Fruit fly (Drosophila melanogaster) whole organism, embryonic: Measurements from ENCODE around the gene vkg.
A peak's percentile ranks its signal among the peaks of the same experiment; 100 is the strongest.

Source experiments
- Bgb ChIP-seq: fragments of 200-800 bp; sonication (Bioruptor generic); IDR thresholded peaks from 2 replicates; pipeline ENCODE4 v1.3.6; 2022; ENCODE audit warnings: missing biosample characterization, missing genetic modification characterization; ENCODE audit not compliant: partially characterized antibody
- CG10267 ChIP-seq: fragments of 200-800 bp; sonication (Bioruptor generic); optimal IDR thresholded peaks from 2 replicates; lab custom pipeline; 2018; ENCODE audit warnings: missing biosample characterization, mild to moderate bottlenecking, missing genetic modification characterization, moderate library complexity
- CG10654 ChIP-seq: fragments of 200-800 bp; sonication (Bioruptor generic); optimal IDR thresholded peaks from 2 replicates; lab custom pipeline; 2016; ENCODE audit warnings: missing biosample characterization, missing genetic modification characterization
- CG11093 ChIP-seq: fragments of 200-800 bp; sonication (Bioruptor generic); IDR thresholded peaks from 3 replicates; pipeline ENCODE4 v1.3.6; 2022; ENCODE audit warnings: missing biosample characterization, missing genetic modification characterization
- CG12104 ChIP-seq: fragments of 200-800 bp; sonication (Bioruptor generic); optimal IDR thresholded peaks from 3 replicates; lab custom pipeline; 2016; ENCODE audit warnings: missing biosample characterization, missing genetic modification characterization
- CG12219 ChIP-seq: fragments of 200-800 bp; sonication (Bioruptor generic); optimal IDR thresholded peaks from 3 replicates; lab custom pipeline; 2018; ENCODE audit warnings: missing biosample characterization, mild to moderate bottlenecking, missing genetic modification characterization
- CG12769 ChIP-seq: fragments of 200-800 bp; sonication (Bioruptor generic); optimal IDR thresholded peaks from 2 replicates; lab custom pipeline; 2019; ENCODE audit warnings: missing biosample characterization, mild to moderate bottlenecking, missing genetic modification characterization, moderate library complexity
- CG13287 ChIP-seq: fragments of 200-800 bp; sonication (Bioruptor generic); IDR thresholded peaks from 2 replicates; pipeline ENCODE4 v1.3.6; 2022; ENCODE audit warnings: missing biosample characterization, missing genetic modification characterization; ENCODE audit not compliant: partially characterized antibody
- CG13624 ChIP-seq: fragments of 200-800 bp; sonication (Bioruptor generic); optimal IDR thresholded peaks from 2 replicates; lab custom pipeline; 2016; ENCODE audit warnings: missing biosample characterization, missing genetic modification characterization
- CG13894 ChIP-seq: fragments of 200-800 bp; sonication (Bioruptor generic); optimal IDR thresholded peaks from 3 replicates; lab custom pipeline; 2018; ENCODE audit warnings: missing biosample characterization, mild to moderate bottlenecking, missing genetic modification characterization, moderate library complexity
- CG15269 ChIP-seq: fragments of 200-800 bp; sonication (Bioruptor generic); optimal IDR thresholded peaks from 2 replicates; lab custom pipeline; 2018; ENCODE audit warnings: missing biosample characterization, mild to moderate bottlenecking, missing genetic modification characterization, moderate library complexity
- CG17385 ChIP-seq: fragments of 200-800 bp; sonication (Bioruptor generic); optimal IDR thresholded peaks from 3 replicates; lab custom pipeline; 2018; ENCODE audit warnings: missing biosample characterization, mild to moderate bottlenecking, missing genetic modification characterization
- CG18599 ChIP-seq: fragments of 200-800 bp; sonication (Bioruptor generic); optimal IDR thresholded peaks from 3 replicates; lab custom pipeline; 2017; ENCODE audit warnings: missing biosample characterization, missing genetic modification characterization, mild to moderate bottlenecking, moderate library complexity, missing genetic modification reagents
- CG18764 ChIP-seq: fragments of 200-800 bp; sonication (Bioruptor generic); optimal IDR thresholded peaks from 3 replicates; lab custom pipeline; 2016; ENCODE audit warnings: missing biosample characterization, missing genetic modification characterization
- CG3163 ChIP-seq: fragments of 200-800 bp; sonication (Bioruptor generic); optimal IDR thresholded peaks from 3 replicates; lab custom pipeline; 2016; ENCODE audit warnings: missing biosample characterization, missing genetic modification characterization
- CG34376 ChIP-seq: fragments of 200-800 bp; sonication (Bioruptor generic); optimal IDR thresholded peaks from 2 replicates; lab custom pipeline; 2018; ENCODE audit warnings: missing biosample characterization, mild to moderate bottlenecking, missing genetic modification characterization
- CG3847 ChIP-seq: fragments of 200-800 bp; sonication (Bioruptor generic); IDR thresholded peaks from 2 replicates; pipeline ENCODE4 v1.3.6; 2022; ENCODE audit warnings: missing biosample characterization, missing genetic modification characterization
- CG4707 ChIP-seq: fragments of 200-800 bp; sonication (Bioruptor generic); optimal IDR thresholded peaks from 2 replicates; lab custom pipeline; 2018; ENCODE audit warnings: missing biosample characterization, mild to moderate bottlenecking, missing genetic modification characterization, moderate library complexity
- CG5180 ChIP-seq: fragments of 200-800 bp; sonication (Bioruptor generic); optimal IDR thresholded peaks from 3 replicates; lab custom pipeline; 2017; ENCODE audit warnings: missing biosample characterization, missing genetic modification characterization, mild to moderate bottlenecking, moderate library complexity, missing genetic modification reagents
- CG7928 ChIP-seq: fragments of 200-800 bp; sonication (Bioruptor generic); optimal IDR thresholded peaks from 2 replicates; lab custom pipeline; 2017; ENCODE audit warnings: missing biosample characterization, mild to moderate bottlenecking, missing genetic modification characterization
- CG8290 ChIP-seq, 3 experiments: fragments of 200-800 bp; sonication (Bioruptor generic); optimal IDR thresholded peaks; 2 replicates each; lab custom pipeline; 2016 to 2019; ENCODE audit warnings: missing biosample characterization in 3 of 3, missing genetic modification characterization in 3 of 3, mild to moderate bottlenecking in 2 of 3, moderate library complexity in 1 of 3
- Drgx ChIP-seq: fragments of 200-800 bp; sonication (Bioruptor generic); IDR thresholded peaks from 2 replicates; pipeline ENCODE4 v1.3.6; 2022; ENCODE audit warnings: missing biosample characterization, missing genetic modification characterization
- Fer1 ChIP-seq: fragments of 200-800 bp; sonication (Bioruptor generic); optimal IDR thresholded peaks from 2 replicates; lab custom pipeline; 2017; ENCODE audit warnings: missing biosample characterization, mild to moderate bottlenecking, missing genetic modification characterization
- MBD-R2 ChIP-seq: fragments of 200-800 bp; sonication (Bioruptor generic); IDR thresholded peaks from 2 replicates; pipeline ENCODE4 v1.3.6; 2022; ENCODE audit warnings: missing biosample characterization, missing genetic modification characterization
- Med ChIP-seq: fragments of 200-800 bp; sonication (Bioruptor generic); peaks from one replicate; lab custom pipeline; 2016; ENCODE audit warnings: missing biosample characterization, missing genetic modification characterization, mild to moderate bottlenecking, inconsistent platforms, moderate library complexity
- Neu2 ChIP-seq: fragments of 200-800 bp; sonication (Bioruptor generic); optimal IDR thresholded peaks from 3 replicates; lab custom pipeline; 2016; ENCODE audit warnings: missing biosample characterization, missing genetic modification characterization, borderline replicate concordance
- Nf-YB ChIP-seq: fragments of 200-800 bp; sonication (Bioruptor generic); optimal IDR thresholded peaks from 3 replicates; lab custom pipeline; 2019; ENCODE audit warnings: missing biosample characterization, mild to moderate bottlenecking, missing genetic modification characterization, moderate library complexity
- Sin3A ChIP-seq: fragments of >200 bp; optimal IDR thresholded peaks from 2 replicates; lab custom pipeline; 2018
- TFAM ChIP-seq: fragments of 200-800 bp; sonication (Bioruptor generic); optimal IDR thresholded peaks from 2 replicates; lab custom pipeline; 2017; ENCODE audit warnings: missing biosample characterization, missing genetic modification characterization, inconsistent platforms
- ash1 ChIP-seq: fragments of 200-800 bp; sonication (Bioruptor generic); optimal IDR thresholded peaks from 2 replicates; lab custom pipeline; 2018; ENCODE audit warnings: missing biosample characterization, mild to moderate bottlenecking, missing genetic modification characterization
- bbx ChIP-seq: fragments of 200-800 bp; sonication (Bioruptor generic); IDR thresholded peaks from 2 replicates; pipeline ENCODE4 v1.3.6; 2022; ENCODE audit warnings: missing biosample characterization, missing genetic modification characterization; ENCODE audit not compliant: partially characterized antibody
- caup ChIP-seq: fragments of 200-800 bp; sonication (Bioruptor generic); optimal IDR thresholded peaks from 3 replicates; lab custom pipeline; 2017; ENCODE audit warnings: missing biosample characterization, mild to moderate bottlenecking, missing genetic modification characterization, moderate library complexity; ENCODE audit not compliant: severe bottlenecking
- ci ChIP-seq: fragments of 200-800 bp; sonication (Bioruptor generic); IDR thresholded peaks from 3 replicates; pipeline ENCODE4 v1.3.6; 2022; ENCODE audit warnings: missing biosample characterization, missing genetic modification characterization
- dan ChIP-seq: fragments of 200-800 bp; sonication (Bioruptor generic); IDR thresholded peaks from 2 replicates; pipeline ENCODE4 v1.3.6; 2022; ENCODE audit warnings: missing biosample characterization, missing genetic modification characterization
- eyg ChIP-seq: fragments of 200-800 bp; sonication (Bioruptor generic); optimal IDR thresholded peaks from 3 replicates; lab custom pipeline; 2016; ENCODE audit warnings: missing biosample characterization, missing genetic modification characterization
- ftz-f1 ChIP-seq: fragments of 200-800 bp; sonication (Bioruptor generic); optimal IDR thresholded peaks from 2 replicates; lab custom pipeline; 2016; ENCODE audit warnings: missing biosample characterization, missing genetic modification characterization
- gt ChIP-seq: fragments of 200-800 bp; sonication (Bioruptor generic); IDR thresholded peaks from 2 replicates; pipeline ENCODE4 v1.3.6; 2022; ENCODE audit warnings: missing biosample characterization, missing genetic modification characterization
- hbn ChIP-seq: fragments of 200-800 bp; sonication (Bioruptor generic); IDR thresholded peaks from 2 replicates; pipeline ENCODE4 v1.3.6; 2022; ENCODE audit warnings: missing biosample characterization, missing genetic modification characterization; ENCODE audit not compliant: partially characterized antibody
- insv ChIP-seq, 2 experiments: fragments of 200-800 bp; sonication (Bioruptor generic); optimal IDR thresholded peaks; 3 replicates each; lab custom pipeline; 2016 to 2018; ENCODE audit warnings: missing biosample characterization in 2 of 2, missing genetic modification characterization in 2 of 2
- nom ChIP-seq: fragments of 200-800 bp; sonication (Bioruptor generic); optimal IDR thresholded peaks from 2 replicates; lab custom pipeline; 2017; ENCODE audit warnings: missing biosample characterization, missing genetic modification characterization, mild to moderate bottlenecking, moderate library complexity, missing genetic modification reagents
- oc ChIP-seq: fragments of 200-800 bp; sonication (Bioruptor generic); optimal IDR thresholded peaks from 2 replicates; lab custom pipeline; 2018; ENCODE audit warnings: missing biosample characterization, mild to moderate bottlenecking, missing genetic modification characterization, moderate library complexity
- prd ChIP-seq, 3 experiments: fragments of >200 bp in 2 of 3; fragments of 200-800 bp in 1 of 3; sonication (Bioruptor generic) in 1 of 3; optimal IDR thresholded peaks in 2 of 3; IDR thresholded peaks in 1 of 3; 2 replicates in 2 of 3; 3 replicates in 1 of 3; pipeline versions ENCODE4 v1.3.6 to Lab custom; 2017 to 2022; ENCODE audit warnings: missing biosample characterization in 1 of 3, missing genetic modification characterization in 1 of 3
- sd ChIP-seq: fragments of 200-800 bp; sonication (Bioruptor generic); optimal IDR thresholded peaks from 3 replicates; lab custom pipeline; 2018; ENCODE audit warnings: missing biosample characterization, mild to moderate bottlenecking, missing genetic modification characterization, moderate library complexity
- sqz ChIP-seq: fragments of 200-800 bp; sonication (Bioruptor generic); optimal IDR thresholded peaks from 3 replicates; lab custom pipeline; 2018; ENCODE audit warnings: missing biosample characterization, mild to moderate bottlenecking, missing genetic modification characterization
- stwl ChIP-seq: fragments of 200-800 bp; sonication (Bioruptor generic); optimal IDR thresholded peaks from 3 replicates; lab custom pipeline; 2018; ENCODE audit warnings: missing biosample characterization, mild to moderate bottlenecking, missing genetic modification characterization, moderate library complexity
- trem ChIP-seq: fragments of 200-800 bp; optimal IDR thresholded peaks from 3 replicates; lab custom pipeline; 2019; ENCODE audit warnings: missing biosample characterization, mild to moderate bottlenecking, missing genetic modification characterization, moderate library complexity
- unc-4 ChIP-seq: fragments of 200-800 bp; sonication (Bioruptor generic); IDR thresholded peaks from 2 replicates; pipeline ENCODE4 v1.3.6; 2022; ENCODE audit warnings: missing biosample characterization, missing genetic modification characterization; ENCODE audit not compliant: partially characterized antibody
- vvl ChIP-seq: fragments of 200-800 bp; sonication (Bioruptor generic); IDR thresholded peaks from 2 replicates; pipeline ENCODE4 v1.3.6; 2022; ENCODE audit warnings: missing biosample characterization, missing genetic modification characterization
- wor ChIP-seq: fragments of 200-800 bp; sonication (Bioruptor generic); IDR thresholded peaks from 2 replicates; pipeline ENCODE4 v1.3.6; 2022; ENCODE audit warnings: missing biosample characterization, missing genetic modification characterization

The vkg gene

dm6 chr2L:5037402-5037860, 9.4 kb upstream of the vkg start, which contains the start of the genes CG14042 and SP555 (continued):
- TF ChIP-seq caup (GFP tag; lab: Kevin White, UChicago) (no peak), CG8290 (GFP tag; optimal IDR thresholded peaks at IDR 0.05; lab: Kevin White, UChicago) (no peak), CG8290 (tag; optimal IDR thresholded peaks at IDR 0.05; lab: Kevin White, UChicago) (peak in 1 of 2 experiments; percentile 26), CG4707 (GFP tag; lab: Kevin White, UChicago) (no peak), ash1 (no peak), CG17385 (GFP tag; lab: Kevin White, UChicago) (no peak), CG18764 (no peak), Neu2 (GFP tag; lab: Kevin White, UChicago) (no peak), bbx (GFP tag; lab: Robert Waterston, UW) (no peak), CG5180 (GFP tag; lab: Kevin White, UChicago) (no peak), stwl (tag; lab: Kevin White, UChicago) (no peak), Med (GFP tag; lab: Kevin White, UChicago) (peak; percentile 7), CG13624 (GFP tag; lab: Kevin White, UChicago) (no peak), prd (optimal IDR thresholded peaks at IDR 0.05; lab: Kevin White, UChicago) (no peak), prd (GFP tag; IDR thresholded peaks at IDR 0.05; lab: Robert Waterston, UW) (no peak), MBD-R2 (GFP tag; lab: Robert Waterston, UW) (0 out of 2 replicates have a peak, but pooled peaks have one; percentile 12), vvl (peak; percentile 76), trem (no peak), TFAM (GFP tag; lab: Kevin White, UChicago) (no peak), sqz (peak; percentile 63), CG3847 (GFP tag; lab: Robert Waterston, UW) (no peak), Drgx (peak; percentile 37; the same call in 1 of the 2 replicates), CG10654 (no peak), CG15269 (tag; lab: Kevin White, UChicago) (no peak), CG13894 (tag; lab: Kevin White, UChicago) (peak; percentile 66), CG18599 (peak; percentile 12), unc-4 (GFP tag; lab: Robert Waterston, UW) (no peak), CG3163 (no peak), insv (GFP tag; optimal IDR thresholded peaks at IDR 0.05; lab: Kevin White, UChicago) (peak in 1 of 2 experiments; percentile 77), ci (GFP tag; lab: Robert Waterston, UW) (0 out of 3 replicates have a peak, but pooled peaks have one; percentile 16), Fer1 (GFP tag; lab: Kevin White, UChicago) (peak; percentile 9), Nf-YB (GFP tag; lab: Kevin White, UChicago) (peak; percentile 52), Bgb (peak; percentile 16; the same call in 1 of the 2 replicates), hbn (GFP tag; lab: Robert Waterston, UW) (no peak), wor (GFP tag; lab: Robert Waterston, UW) (no peak), oc (tag; lab: Kevin White, UChicago) (no peak), CG13287 (GFP tag; lab: Robert Waterston, UW) (0 out of 2 replicates have a peak, but pooled peaks have one; percentile 7), eyg (GFP tag; lab: Kevin White, UChicago) (no peak), CG12104 (GFP tag; lab: Kevin White, UChicago) (no peak), CG12769 (no peak), gt (GFP tag; lab: Robert Waterston, UW) (no peak), nom (GFP tag; lab: Kevin White, UChicago) (no peak), CG11093 (GFP tag; lab: Robert Waterston, UW) (no peak), CG10267 (tag; lab: Kevin White, UChicago) (no peak), CG7928 (GFP tag; lab: Kevin White, UChicago) (peak; percentile 39), ftz-f1 (no peak), CG34376 (peak; percentile 30), CG12219 (GFP tag; lab: Kevin White, UChicago) (no peak), Sin3A (no peak), dan (GFP tag; lab: Robert Waterston, UW) (no peak), sd (tag; lab: Kevin White, UChicago) (peak; percentile 27)
